Worm (Caenorhabditis elegans) whole organism, L2 larva: ENCODE data around the gene srw-23.

Source experiments
- C34F6.9 ChIP-seq: fragments of 150-350 bp; optimal IDR thresholded peaks from 2 replicates; lab custom pipeline; 2014; ENCODE audit warnings: missing biosample characterization, missing genetic modification characterization
- F13H6.1 ChIP-seq: sonication (generic microtip); optimal IDR thresholded peaks from 2 replicates; lab custom pipeline; 2016; ENCODE audit warnings: missing genetic modification characterization, missing compliant biosample characterization
- R02D3.7 ChIP-seq: fragments of 150-350 bp; optimal IDR thresholded peaks from 2 replicates; lab custom pipeline; 2014; ENCODE audit warnings: missing biosample characterization, missing genetic modification characterization
- Y55F3AM.14 ChIP-seq: fragments of 200-800 bp; sonication (Bioruptor generic); optimal IDR thresholded peaks from 2 replicates; lab custom pipeline; 2018; ENCODE audit warnings: mild to moderate bottlenecking, missing genetic modification characterization, missing compliant biosample characterization
- aly-2 ChIP-seq: fragments of 150-350 bp; optimal IDR thresholded peaks from 2 replicates; lab custom pipeline; 2014; ENCODE audit warnings: missing biosample characterization, missing genetic modification characterization
- ama-1 ChIP-seq: fragments of 150-350 bp; optimal IDR thresholded peaks from 2 replicates; lab custom pipeline; 2018; ENCODE audit warnings: inconsistent platforms
- blmp-1 ChIP-seq: sonication (generic microtip); optimal IDR thresholded peaks from 2 replicates; lab custom pipeline; 2017; ENCODE audit warnings: missing genetic modification characterization, mild to moderate bottlenecking, missing compliant biosample characterization, antibody characterized with exemption, moderate library complexity; ENCODE audit not compliant: insufficient read depth
- ceh-16 ChIP-seq: fragments of 150-350 bp; optimal IDR thresholded peaks from 2 replicates; lab custom pipeline; 2014; ENCODE audit warnings: missing biosample characterization, missing genetic modification characterization
- ceh-82 ChIP-seq: fragments of 150-350 bp; optimal IDR thresholded peaks from 2 replicates; lab custom pipeline; 2014; ENCODE audit warnings: missing biosample characterization, missing genetic modification characterization
- dmd-4 ChIP-seq: sonication (generic microtip); optimal IDR thresholded peaks from 2 replicates; lab custom pipeline; 2017; ENCODE audit warnings: missing biosample characterization, missing genetic modification characterization
- elt-1 ChIP-seq: fragments of 150-350 bp; optimal IDR thresholded peaks from 2 replicates; lab custom pipeline; 2014; ENCODE audit warnings: missing biosample characterization, missing genetic modification characterization
- elt-3 ChIP-seq: sonication (generic microtip); optimal IDR thresholded peaks from 2 replicates; lab custom pipeline; 2017; ENCODE audit warnings: missing biosample characterization, missing genetic modification characterization
- fos-1 ChIP-seq: fragments of 150-350 bp; optimal IDR thresholded peaks from 2 replicates; lab custom pipeline; 2014; ENCODE audit warnings: missing biosample characterization, missing genetic modification characterization
- gmeb-1 ChIP-seq: fragments of 150-350 bp; optimal IDR thresholded peaks from 2 replicates; lab custom pipeline; 2014; ENCODE audit warnings: missing biosample characterization, missing genetic modification characterization
- lin-13 ChIP-seq: fragments of 150-350 bp; optimal IDR thresholded peaks from 2 replicates; lab custom pipeline; 2014; ENCODE audit warnings: missing biosample characterization, missing genetic modification reagents, missing genetic modification characterization
- lin-39 ChIP-seq: fragments of 150-350 bp; optimal IDR thresholded peaks from 2 replicates; lab custom pipeline; 2014; ENCODE audit warnings: missing biosample characterization, missing genetic modification reagents, missing genetic modification characterization
- mbf-1 ChIP-seq: sonication (generic microtip); optimal IDR thresholded peaks from 2 replicates; lab custom pipeline; 2017; ENCODE audit warnings: missing biosample characterization, missing genetic modification characterization
- mdl-1 ChIP-seq, 2 experiments: fragments of 150-350 bp in 1 of 2; sonication (generic microtip) in 1 of 2; optimal IDR thresholded peaks; 2 replicates each; lab custom pipeline; 2017; ENCODE audit warnings: missing biosample characterization in 2 of 2, missing genetic modification characterization in 2 of 2
- nhr-10 ChIP-seq: sonication (generic microtip); optimal IDR thresholded peaks from 2 replicates; lab custom pipeline; 2017; ENCODE audit warnings: missing biosample characterization, missing genetic modification characterization
- nhr-11 ChIP-seq: fragments of 150-350 bp; optimal IDR thresholded peaks from 2 replicates; lab custom pipeline; 2014; ENCODE audit warnings: missing biosample characterization, missing genetic modification characterization
- nhr-12 ChIP-seq: fragments of 150-350 bp; optimal IDR thresholded peaks from 2 replicates; lab custom pipeline; 2014; ENCODE audit warnings: missing biosample characterization, missing genetic modification characterization
- nhr-21 ChIP-seq: fragments of 150-350 bp; optimal IDR thresholded peaks from 2 replicates; lab custom pipeline; 2014; ENCODE audit warnings: missing biosample characterization, missing genetic modification characterization
- nhr-23 ChIP-seq: fragments of 150-350 bp; optimal IDR thresholded peaks from 2 replicates; lab custom pipeline; 2014; ENCODE audit warnings: missing biosample characterization, missing genetic modification reagents, missing genetic modification characterization
- nhr-237 ChIP-seq: fragments of 150-350 bp; optimal IDR thresholded peaks from 2 replicates; lab custom pipeline; 2014; ENCODE audit warnings: missing biosample characterization, missing genetic modification characterization
- nhr-25 ChIP-seq: fragments of 150-350 bp; sonication (generic microtip); optimal IDR thresholded peaks from 3 replicates; lab custom pipeline; 2014; ENCODE audit warnings: missing biosample characterization, missing genetic modification characterization
- nhr-6 ChIP-seq: fragments of 150-350 bp; optimal IDR thresholded peaks from 2 replicates; lab custom pipeline; 2014; ENCODE audit warnings: missing biosample characterization, missing genetic modification characterization
- nhr-77 ChIP-seq: fragments of 150-350 bp; optimal IDR thresholded peaks from 2 replicates; lab custom pipeline; 2014; ENCODE audit warnings: missing biosample characterization, missing genetic modification characterization
- peb-1 ChIP-seq: fragments of 150-350 bp; optimal IDR thresholded peaks from 2 replicates; lab custom pipeline; 2014; ENCODE audit warnings: missing biosample characterization, missing genetic modification characterization
- sem-4 ChIP-seq: fragments of 150-350 bp; optimal IDR thresholded peaks from 2 replicates; lab custom pipeline; 2014; ENCODE audit warnings: missing biosample characterization, missing genetic modification reagents, missing genetic modification characterization
- skn-1 ChIP-seq: sonication (generic microtip); optimal IDR thresholded peaks from 2 replicates; lab custom pipeline; 2017; ENCODE audit warnings: missing biosample characterization, missing genetic modification characterization
- sma-9 ChIP-seq, 2 experiments: fragments of 150-350 bp in 1 of 2; sonication (generic microtip) in 1 of 2; optimal IDR thresholded peaks; 2 replicates each; lab custom pipeline; 2014 to 2016; ENCODE audit warnings: missing genetic modification characterization in 2 of 2, mild to moderate bottlenecking in 1 of 2, missing biosample characterization in 1 of 2, missing compliant biosample characterization in 1 of 2, missing genetic modification reagents in 1 of 2, moderate library complexity in 1 of 2
- snpc-4 ChIP-seq: fragments of 150-350 bp; optimal IDR thresholded peaks from 2 replicates; lab custom pipeline; 2014; ENCODE audit warnings: missing biosample characterization, missing genetic modification characterization
- unc-55 ChIP-seq: fragments of 150-350 bp; sonication (generic microtip); optimal IDR thresholded peaks from 3 replicates; lab custom pipeline; 2014; ENCODE audit warnings: missing biosample characterization, missing genetic modification reagents, missing genetic modification characterization
- unc-62 ChIP-seq: fragments of 150-350 bp; optimal IDR thresholded peaks from 2 replicates; lab custom pipeline; 2014; ENCODE audit warnings: missing biosample characterization, missing genetic modification reagents, missing genetic modification characterization
- ztf-1 ChIP-seq: fragments of 200-800 bp; sonication (Bioruptor generic); conservative IDR thresholded peaks from 2 replicates; pipeline ENCODE4 v1.3.6; 2022; ENCODE audit warnings: missing genetic modification characterization, missing compliant biosample characterization
- ztf-11 ChIP-seq: sonication (generic microtip); optimal IDR thresholded peaks from 2 replicates; lab custom pipeline; 2017; ENCODE audit warnings: missing biosample characterization, missing genetic modification characterization
- ztf-4 ChIP-seq: fragments of 150-350 bp; optimal IDR thresholded peaks from 2 replicates; lab custom pipeline; 2014; ENCODE audit warnings: missing biosample characterization, missing genetic modification characterization

srw-23 gene

ce11 chrV:16832865-16833264 lies 40.9 kb upstream of the srw-23 start, which contains the start of gene phy-3:
TSS of gene phy-3 (plus strand) at chrV:16833165.
- TF ChIP-seq ztf-1 (GFP tag; lab: Robert Waterston, UW) (no peak), nhr-21 (tag; lab: Kevin White, UChicago) (no peak), nhr-11 (no peak), ztf-4 (no peak), R02D3.7 (tag; lab: Kevin White, UChicago) (no peak), F13H6.1 (tag; lab: Kevin White, UChicago) (no peak), ztf-11 (tag; lab: Kevin White, UChicago) (no peak), sem-4 (tag; lab: Kevin White, UChicago) (no peak), peb-1 (tag; lab: Kevin White, UChicago) (no peak)

ce11 chrV:16833672-16834071 lies 40.1 kb upstream of the srw-23 start:
- TF ChIP-seq nhr-21 (tag; lab: Kevin White, UChicago) (no peak), R02D3.7 (tag; lab: Kevin White, UChicago) (no peak), ztf-4 (no peak), blmp-1 (tag; lab: Kevin White, UChicago) (no peak), lin-13 (no peak), nhr-25 (no peak), nhr-12 (tag; lab: Kevin White, UChicago) (no peak), elt-3 (tag; lab: Kevin White, UChicago) (no peak), ceh-82 (tag; lab: Kevin White, UChicago) (no peak), elt-1 (tag; lab: Kevin White, UChicago) (no peak), fos-1 (tag; lab: Kevin White, UChicago) (no peak), ztf-11 (tag; lab: Kevin White, UChicago) (no peak), Y55F3AM.14 (GFP tag; lab: Kevin White, UChicago) (no peak), C34F6.9 (tag; lab: Kevin White, UChicago) (no peak), unc-62 (GFP tag; lab: Kevin White, UChicago) (no peak), nhr-77 (tag; lab: Kevin White, UChicago) (no peak), mdl-1 (tag; optimal IDR thresholded peaks at IDR 0.05; lab: Kevin White, UChicago) (no peak), lin-39 (no peak), nhr-23 (no peak)

- no peak for TF ChIP-seq F13H6.1 (tag; lab: Kevin White, UChicago)
- no peak for TF ChIP-seq elt-1 (tag; lab: Kevin White, UChicago)
- TF ChIP-seq ceh-16 (tag; lab: Kevin White, UChicago) = no peak
- TF ChIP-seq peb-1 (tag; lab: Kevin White, UChicago) = no peak
- TF ChIP-seq ama-1 (lab: Kevin White, UChicago) = no peak
- TF ChIP-seq sma-9 (GFP tag; optimal IDR thresholded peaks at IDR 0.05; lab: Kevin White, UChicago) = no peak
- no peak for TF ChIP-seq sma-9 (tag; optimal IDR thresholded peaks at IDR 0.05; lab: Kevin White, UChicago)
- no peak for TF ChIP-seq dmd-4
- TF ChIP-seq mdl-1 (tag; optimal IDR thresholded peaks at IDR 0.05; lab: Kevin White, UChicago) = no peak
- TF ChIP-seq skn-1 (tag; lab: Kevin White, UChicago) = no peak
- TF ChIP-seq lin-39 = no peak
- no peak for TF ChIP-seq nhr-10 (tag; lab: Kevin White, UChicago)
- no peak for TF ChIP-seq nhr-25
- TF ChIP-seq sem-4 (tag; lab: Kevin White, UChicago) = no peak
- no peak for TF ChIP-seq elt-3 (tag; lab: Kevin White, UChicago)
- no peak for TF ChIP-seq aly-2 (tag; lab: Kevin White, UChicago)
- TF ChIP-seq, all 48 proteins: peak for 0
Measured at ce11 chrV:16834989-16835388, 38.8 kb upstream of the srw-23 start, which contains the start of gene tni-3. TSS of gene tni-3 (minus strand) at chrV:16835128.

- TF ChIP-seq ztf-1 (GFP tag; lab: Robert Waterston, UW) (no peak), fos-1 (tag; lab: Kevin White, UChicago) (no peak), dmd-4 (no peak), nhr-11 (no peak), sma-9 (GFP tag; optimal IDR thresholded peaks at IDR 0.05; lab: Kevin White, UChicago) (no peak), sma-9 (tag; optimal IDR thresholded peaks at IDR 0.05; lab: Kevin White, UChicago) (no peak), gmeb-1 (no peak), mbf-1 (tag; lab: Kevin White, UChicago) (no peak), R02D3.7 (tag; lab: Kevin White, UChicago) (no peak), snpc-4 (no peak), nhr-10 (tag; lab: Kevin White, UChicago) (no peak), lin-39 (no peak), F13H6.1 (tag; lab: Kevin White, UChicago) (no peak), ceh-16 (tag; lab: Kevin White, UChicago) (no peak), skn-1 (tag; lab: Kevin White, UChicago) (no peak), nhr-12 (tag; lab: Kevin White, UChicago) (no peak), nhr-6 (tag; lab: Kevin White, UChicago) (no peak), ztf-4 (no peak), lin-13 (no peak), nhr-237 (no peak), unc-55 (GFP tag; lab: Kevin White, UChicago) (no peak)
Measured at ce11 chrV:16836100-16836499, 37.6 kb upstream of the srw-23 start.
